Worm (Caenorhabditis elegans): ENCODE results near the gene lect-2.
"Not testable (repeated sequence)": the region's sequence is repeated elsewhere in the genome, so short reads cannot be mapped to it uniquely, and the experiment has no call there.

Gene lect-2

ce11 chrII:5806563-5806962, 16.0 kb downstream of the lect-2 start:
- TF ChIP-seq dao-5 (tag; optimal IDR thresholded peaks at IDR 0.05) (no peak), W03F9.2 (tag; optimal IDR thresholded peaks at IDR 0.05) (no peak), him-1 (tag; optimal IDR thresholded peaks at IDR 0.05) (no peak)

DNA sequence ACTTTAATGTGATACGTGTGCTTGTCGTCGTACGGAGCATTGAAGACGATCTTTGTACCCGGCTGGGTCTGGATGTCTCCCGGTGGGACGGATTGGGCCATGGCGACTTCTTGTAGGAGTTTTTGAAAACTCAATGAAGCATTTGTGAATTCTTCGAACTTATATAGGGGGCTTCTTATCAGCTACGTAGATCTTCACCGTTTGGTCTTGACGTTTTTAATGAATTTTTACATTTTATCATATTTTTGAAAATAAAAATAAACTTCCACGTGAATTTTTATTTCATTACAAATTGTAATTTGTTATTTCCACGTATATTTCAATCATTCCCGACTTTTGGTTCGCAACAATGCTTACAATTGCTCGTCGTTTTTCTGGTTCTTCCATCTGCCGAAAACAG, 19.7 kb downstream of the lect-2 start, which contains the start of the genes msp-64 and ZK1248.5:
Gene msp-64 (minus strand): TSS at position 101 of the 400 bp plus-strand sequence.
Gene ZK1248.5 (plus strand): TSS at position 285 of the 400 bp plus-strand sequence.
- no peak for TF ChIP-seq him-1 (tag; optimal IDR thresholded peaks at IDR 0.05)
- TF ChIP-seq W03F9.2 (tag; optimal IDR thresholded peaks at IDR 0.05) = no peak
- no peak for TF ChIP-seq dao-5 (tag; optimal IDR thresholded peaks at IDR 0.05)

- TF ChIP-seq W03F9.2, dao-5, him-1 (tag; optimal IDR thresholded peaks at IDR 0.05): not testable (repeated sequence)
Measured at ce11 chrII:5815382-5815781, 24.9 kb downstream of the lect-2 start, which contains the start of gene wago-5. wago-5 (minus strand) TSS chrII:5815482.

DNA sequence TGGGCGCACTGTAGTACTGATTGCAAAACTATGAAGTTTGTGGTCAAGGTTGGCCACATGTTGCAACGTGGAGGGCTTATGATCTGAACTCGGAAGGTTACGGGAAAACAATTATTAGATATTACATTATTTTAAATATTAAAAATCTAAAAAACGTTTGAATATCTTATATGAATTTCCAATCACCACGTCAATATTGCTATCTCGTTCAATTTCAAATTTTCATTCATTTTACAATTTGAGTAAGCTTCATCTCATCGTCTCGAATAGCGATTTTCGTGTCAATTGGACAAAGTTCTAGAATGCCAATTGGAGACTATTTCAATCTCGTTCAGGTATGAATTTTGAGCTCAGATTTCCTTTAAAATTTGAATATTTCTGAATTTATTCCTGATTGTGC, 25.8 kb downstream of the lect-2 start, which contains the start of gene ZK1248.20:
Gene ZK1248.20 (plus strand): TSS at position 301 of the 400 bp plus-strand sequence.
- TF ChIP-seq him-1 (tag; optimal IDR thresholded peaks at IDR 0.05) (no peak), W03F9.2 (tag; optimal IDR thresholded peaks at IDR 0.05) (no peak), dao-5 (tag; optimal IDR thresholded peaks at IDR 0.05) (no peak)

DNA sequence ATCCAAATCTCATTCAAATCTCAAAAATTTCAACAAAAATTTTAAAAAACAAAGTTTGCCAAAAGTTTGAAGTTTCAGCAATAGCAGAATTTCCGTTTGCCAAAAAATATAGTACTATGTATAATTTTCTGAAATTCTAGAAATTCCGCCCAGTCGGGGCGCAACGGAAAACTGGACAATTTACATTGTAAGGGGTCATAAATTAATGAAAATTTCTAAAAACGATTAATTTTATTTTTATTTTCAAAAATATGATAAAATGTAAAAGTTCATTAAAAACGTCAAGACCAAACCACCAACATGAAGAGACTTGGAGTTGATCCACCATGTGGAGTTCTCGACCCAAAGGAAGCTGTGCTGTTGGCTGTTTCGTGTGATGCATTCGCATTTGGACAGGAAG, 27.8 kb downstream of the lect-2 start, which contains the start of gene ZK1248.4:
Gene ZK1248.4 (plus strand): TSS at position 301 of the 400 bp plus-strand sequence.
- TF ChIP-seq W03F9.2 (tag; optimal IDR thresholded peaks at IDR 0.05) = no peak
- TF ChIP-seq him-1 (tag; optimal IDR thresholded peaks at IDR 0.05) = no peak
- no peak for TF ChIP-seq dao-5 (tag; optimal IDR thresholded peaks at IDR 0.05)

ce11 chrII:5819655-5820054, 29.1 kb downstream of the lect-2 start:
- no peak for TF ChIP-seq him-1 (tag; optimal IDR thresholded peaks at IDR 0.05)
- TF ChIP-seq dao-5 (tag; optimal IDR thresholded peaks at IDR 0.05) = no peak
- TF ChIP-seq W03F9.2 (tag; optimal IDR thresholded peaks at IDR 0.05) = peak; percentile 61

ce11 chrII:5820282-5820762, 29.8 kb downstream of the lect-2 start, which contains the start of gene ehs-1:
ehs-1 (plus strand) TSS chrII:5820712.
- TF ChIP-seq dao-5 (tag; optimal IDR thresholded peaks at IDR 0.05) = no peak
- TF ChIP-seq W03F9.2 (tag; optimal IDR thresholded peaks at IDR 0.05) = no peak
- no peak for TF ChIP-seq him-1 (tag; optimal IDR thresholded peaks at IDR 0.05)

DNA sequence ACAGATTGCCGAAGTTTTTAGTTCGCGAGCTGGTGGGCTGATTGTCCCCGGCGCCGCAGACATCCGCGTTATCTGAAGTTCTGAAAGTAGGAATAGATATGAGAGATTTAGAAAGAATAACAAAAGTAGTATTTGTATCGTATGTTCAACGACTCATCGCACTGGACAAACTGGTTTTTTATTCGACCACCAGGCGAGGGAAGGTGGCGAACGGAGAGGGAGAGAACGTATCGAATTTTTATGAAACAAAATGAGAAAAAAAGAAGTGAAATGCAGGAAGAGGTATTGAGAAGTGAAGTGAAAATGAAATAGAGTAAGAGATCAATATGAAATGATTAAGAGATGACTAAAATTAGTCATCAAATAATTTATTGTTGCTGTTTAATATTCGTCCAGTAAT, 36.8 kb downstream of the lect-2 start, which contains the start of gene tbc-2:
Gene tbc-2 (minus strand): TSS at position 80 of the 400 bp plus-strand sequence.
- TF ChIP-seq dao-5 (tag; optimal IDR thresholded peaks at IDR 0.05) = no peak
- no peak for TF ChIP-seq him-1 (tag; optimal IDR thresholded peaks at IDR 0.05)
- TF ChIP-seq W03F9.2 (tag; optimal IDR thresholded peaks at IDR 0.05) = no peak

DNA sequence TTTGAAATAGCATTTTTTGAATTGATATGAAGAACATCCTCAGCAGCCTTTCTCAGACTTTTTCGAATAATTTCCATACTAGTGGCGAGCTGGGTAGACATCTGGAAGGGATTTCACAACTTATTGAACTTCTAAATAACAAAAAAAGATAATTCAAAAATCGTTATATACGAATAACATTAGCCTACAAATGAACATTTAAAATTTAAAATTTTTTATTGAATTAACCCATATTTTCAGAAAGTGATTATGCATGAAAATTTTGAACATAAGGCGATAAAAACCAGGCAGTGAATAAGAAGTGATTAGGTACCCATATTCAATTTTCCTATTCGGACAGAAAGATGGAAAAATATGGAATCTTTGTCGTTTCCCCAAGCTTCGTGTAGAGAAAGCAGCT, 38.0 kb downstream of the lect-2 start, which contains the start of gene ZK1248.11:
Gene ZK1248.11 (minus strand): TSS at position 101 of the 400 bp plus-strand sequence.
- TF ChIP-seq W03F9.2 (tag; optimal IDR thresholded peaks at IDR 0.05) = no peak

ce11 chrII:5829940-5830424, 39.5 kb downstream of the lect-2 start, which contains the start of gene col-74:
col-74 (plus strand) TSS chrII:5830374.
- no peak for TF ChIP-seq W03F9.2 (tag; optimal IDR thresholded peaks at IDR 0.05)
- no peak for TF ChIP-seq dao-5 (tag; optimal IDR thresholded peaks at IDR 0.05)
- no peak for TF ChIP-seq him-1 (tag; optimal IDR thresholded peaks at IDR 0.05)

DNA sequence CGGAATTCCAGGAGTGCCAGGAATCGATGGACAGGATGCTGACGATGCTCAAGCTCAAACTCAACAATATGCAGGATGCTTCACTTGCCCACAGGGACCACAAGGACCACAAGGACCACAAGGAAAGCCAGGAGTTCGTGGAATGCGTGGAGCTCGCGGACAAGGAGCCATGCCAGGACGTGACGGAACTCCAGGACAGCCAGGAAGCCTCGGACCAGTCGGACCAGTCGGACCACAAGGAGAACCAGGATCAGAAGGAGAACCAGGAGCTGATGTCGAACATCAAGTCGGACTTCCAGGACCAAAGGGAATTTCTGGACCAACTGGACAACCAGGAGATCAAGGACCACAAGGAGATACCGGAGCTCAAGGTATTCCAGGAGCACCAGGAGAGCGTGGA, 40.9 kb downstream of the lect-2 start:
- TF ChIP-seq dao-5 (tag; optimal IDR thresholded peaks at IDR 0.05) = no peak
- no peak for TF ChIP-seq him-1 (tag; optimal IDR thresholded peaks at IDR 0.05)
- no peak for TF ChIP-seq W03F9.2 (tag; optimal IDR thresholded peaks at IDR 0.05)

DNA sequence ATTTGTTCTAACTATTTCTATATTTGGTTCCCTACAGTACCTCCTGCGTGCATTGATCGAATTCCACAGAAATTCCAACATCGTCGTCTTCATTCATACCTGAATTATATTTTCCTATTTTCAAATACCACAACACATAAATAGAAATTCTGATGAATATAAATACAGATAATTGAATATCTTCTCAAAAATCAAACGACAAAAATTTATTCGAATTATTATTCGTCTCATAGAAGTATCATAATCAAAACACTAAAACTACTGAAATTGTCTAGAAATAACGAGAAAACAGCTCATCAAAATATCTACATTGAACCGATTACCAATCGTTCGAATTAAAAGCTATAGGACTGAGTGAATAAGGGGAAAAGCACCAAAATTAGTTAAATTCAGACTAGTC, 42.6 kb downstream of the lect-2 start, which contains the start of gene gtap-1:
Gene gtap-1 (minus strand): TSS at position 101 of the 400 bp plus-strand sequence.
- TF ChIP-seq him-1 (tag; optimal IDR thresholded peaks at IDR 0.05) (no peak), W03F9.2 (tag; optimal IDR thresholded peaks at IDR 0.05) (no peak), dao-5 (tag; optimal IDR thresholded peaks at IDR 0.05) (no peak)

DNA sequence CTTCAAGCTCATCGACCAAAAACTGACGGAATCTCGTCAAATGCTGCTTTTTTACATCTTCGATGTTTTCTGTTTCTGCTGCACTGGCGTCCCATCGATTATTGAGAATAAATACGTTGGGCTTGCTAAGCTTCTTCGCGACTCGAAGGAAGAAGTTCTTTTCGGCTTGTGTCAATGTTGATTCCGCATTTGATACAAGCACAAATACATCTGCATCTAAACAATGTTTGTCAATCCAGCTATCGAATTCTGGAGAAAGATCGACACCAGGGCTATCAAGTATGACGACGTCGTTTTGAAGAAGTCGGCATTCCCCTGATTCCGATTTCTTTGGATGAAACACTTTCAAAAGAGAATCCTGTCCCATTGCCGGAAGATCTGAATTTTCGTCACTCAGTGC, 44.6 kb downstream of the lect-2 start:
- no peak for TF ChIP-seq him-1 (tag; optimal IDR thresholded peaks at IDR 0.05)

ce11 chrII:5836153-5836719, 45.7 kb downstream of the lect-2 start, which contains the start of gene fzo-1:
fzo-1 (minus strand) TSS chrII:5836203.
- TF ChIP-seq him-1 (tag; optimal IDR thresholded peaks at IDR 0.05) (no peak), dao-5 (tag; optimal IDR thresholded peaks at IDR 0.05) (no peak), W03F9.2 (tag; optimal IDR thresholded peaks at IDR 0.05) (peak; percentile 34)
